Worm (Caenorhabditis elegans): ENCODE data around the gene pac-1.

pac-1 gene

ce11 chrIII:8446940-8447403 lies 47.8 kb upstream of the pac-1 start, which contains the start of gene rpn-3 (continued):
- peak; percentile 84 for TF ChIP-seq hmg-1.1 (GFP tag; IDR thresholded peaks at IDR 0.05)
- no peak for TF ChIP-seq skn-1 (tag; optimal IDR thresholded peaks at IDR 0.05)
- TF ChIP-seq ceh-44 (GFP tag; IDR thresholded peaks at IDR 0.05): no peak
- TF ChIP-seq ctbp-1 (GFP tag; IDR thresholded peaks at IDR 0.05): peak; percentile 81
- TF ChIP-seq gei-8 (GFP tag; optimal IDR thresholded peaks at IDR 0.05): no peak
- no peak for TF ChIP-seq snpc-4 (tag; optimal IDR thresholded peaks at IDR 0.05)
- TF ChIP-seq daf-8 (GFP tag; IDR thresholded peaks at IDR 0.05): no peak
- no peak for TF ChIP-seq aly-2 (tag; optimal IDR thresholded peaks at IDR 0.05)
- TF ChIP-seq lim-7 (GFP tag; IDR thresholded peaks at IDR 0.05): no peak
- TF ChIP-seq zip-11 (GFP tag; IDR thresholded peaks at IDR 0.05): no peak
- TF ChIP-seq lin-15B (tag; optimal IDR thresholded peaks at IDR 0.05): peak; percentile 73
- peak; percentile 89; the same call in 1 of the 2 replicates for TF ChIP-seq arid-1 (GFP tag; conservative IDR thresholded peaks at IDR 0.05)
- 0 out of 2 replicates have a peak, but pooled peaks have one; percentile 8 for TF ChIP-seq Y75B8A.6 (GFP tag; IDR thresholded peaks at IDR 0.05)
- peak; percentile 98 for TF ChIP-seq nhr-11 (tag; optimal IDR thresholded peaks at IDR 0.05)
- TF ChIP-seq ceh-28 (tag; optimal IDR thresholded peaks at IDR 0.05): no peak
- TF ChIP-seq tra-1 (GFP tag; IDR thresholded peaks at IDR 0.05): peak; percentile 91
- TF ChIP-seq lin-13 (GFP tag; optimal IDR thresholded peaks at IDR 0.05): peak; percentile 93
- TF ChIP-seq php-3 (GFP tag; IDR thresholded peaks at IDR 0.05): peak; percentile 58
- TF ChIP-seq lin-39 (tag; optimal IDR thresholded peaks at IDR 0.05): peak; percentile 48
- TF ChIP-seq T20F7.1 (GFP tag; optimal IDR thresholded peaks at IDR 0.05): peak; percentile 92
- TF ChIP-seq nhr-111 (GFP tag; optimal IDR thresholded peaks at IDR 0.05): no peak
- TF ChIP-seq F26F4.8 (GFP tag; conservative IDR thresholded peaks at IDR 0.05): no peak
- TF ChIP-seq lsy-2 (tag; optimal IDR thresholded peaks at IDR 0.05): peak; percentile 91 to 98
- no peak; the same call in 1 of the 2 replicates for TF ChIP-seq daf-19 (GFP tag; conservative IDR thresholded peaks at IDR 0.05)
- no peak for TF ChIP-seq egl-27 (tag; optimal IDR thresholded peaks at IDR 0.05)
- TF ChIP-seq R02D3.7 (tag; optimal IDR thresholded peaks at IDR 0.05): no peak
- TF ChIP-seq spr-1 (tag; optimal IDR thresholded peaks at IDR 0.05): peak; percentile 87
- TF ChIP-seq nhr-237 (tag; optimal IDR thresholded peaks at IDR 0.05): peak; percentile 37
- peak; percentile 94 for TF ChIP-seq nhr-6 (tag; optimal IDR thresholded peaks at IDR 0.05)

- TF ChIP-seq egl-27 (tag; optimal IDR thresholded peaks at IDR 0.05) (no peak), duxl-1 (tag; optimal IDR thresholded peaks at IDR 0.05; ENCODE audit: poor library complexity) (no peak), Y48G9A.11 (GFP tag; IDR thresholded peaks at IDR 0.05) (peak; percentile 56), vab-7 (GFP tag; IDR thresholded peaks at IDR 0.05) (peak; percentile 42; the same call in 1 of the 2 replicates), dve-1 (tag; optimal IDR thresholded peaks at IDR 0.05; ENCODE audit: insufficient read depth) (peak; percentile 66), ZK546.5 (tag; optimal IDR thresholded peaks at IDR 0.05) (no peak), rbr-2 (tag; optimal IDR thresholded peaks at IDR 0.05) (no peak), D1046.2 (GFP tag; IDR thresholded peaks at IDR 0.05) (no peak), nhr-25 (tag; optimal IDR thresholded peaks at IDR 0.05; ENCODE audit: borderline replicate concordance, insufficient read depth) (no peak), nhr-42 (GFP tag; IDR thresholded peaks at IDR 0.05) (no peak), madf-5 (GFP tag; IDR thresholded peaks at IDR 0.05) (no peak), cey-2 (tag; optimal IDR thresholded peaks at IDR 0.05; ENCODE audit: borderline replicate concordance, insufficient read depth) (no peak), spr-3 (GFP tag; optimal IDR thresholded peaks at IDR 0.05) (no peak), madf-9 (GFP tag; conservative IDR thresholded peaks at IDR 0.05) (no peak), ceh-82 (tag; optimal IDR thresholded peaks at IDR 0.05) (no peak), dmd-9 (GFP tag; IDR thresholded peaks at IDR 0.05) (no peak), nhr-76 (tag; optimal IDR thresholded peaks at IDR 0.05) (no peak), spr-1 (tag; optimal IDR thresholded peaks at IDR 0.05) (no peak), fos-1 (tag; optimal IDR thresholded peaks at IDR 0.05) (no peak), lin-13 (GFP tag; optimal IDR thresholded peaks at IDR 0.05) (no peak), mxl-3 (GFP tag; optimal IDR thresholded peaks at IDR 0.05) (no peak), nhr-111 (GFP tag; optimal IDR thresholded peaks at IDR 0.05) (peak; percentile 2), nhr-77 (tag; optimal IDR thresholded peaks at IDR 0.05) (no peak), zfp-2 (tag; optimal IDR thresholded peaks at IDR 0.05) (no peak), daf-12 (tag; optimal IDR thresholded peaks at IDR 0.05) (no peak)
These were observed 45.5 kb upstream of the pac-1 start, which contains the start of gene mrpl-32 for ce11 chrIII:8449160-8449807. TSS of gene mrpl-32 (plus strand) at chrIII:8449757.

Data from whole organism, L4 larva.